Fruit fly (Drosophila melanogaster): ENCODE measurements around the gene mira.

mira gene

DNA sequence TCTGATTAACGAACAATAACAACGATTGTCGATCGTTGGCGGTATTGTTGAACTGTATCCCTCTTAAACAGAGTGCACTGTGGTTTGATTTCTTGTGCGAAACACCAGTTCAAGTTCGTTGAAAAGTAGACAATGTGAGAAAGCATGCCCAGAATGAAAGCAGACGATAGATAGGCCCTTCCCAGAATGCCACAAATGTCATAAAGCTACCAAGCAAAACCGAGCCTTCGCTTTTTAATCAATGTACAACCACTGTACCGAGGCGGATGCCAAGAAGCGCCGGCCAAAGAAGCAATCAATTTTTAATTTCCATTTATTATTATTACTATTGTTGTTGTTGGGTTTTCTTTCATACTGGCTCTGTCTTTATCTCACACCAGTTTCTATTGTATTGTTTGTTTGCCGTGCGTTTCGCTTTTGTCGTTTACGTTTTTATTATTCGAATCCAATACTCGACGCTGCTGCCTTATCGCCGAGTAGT lies 26.0 kb downstream of the mira start (continued):
- peak; percentile 29 to 80 for TF ChIP-seq bsh (GFP tag; optimal IDR thresholded peaks at IDR 0.05)
- no peak for TF ChIP-seq inv (GFP tag; IDR thresholded peaks at IDR 0.05; ENCODE audit: partially characterized antibody)
- TF ChIP-seq jigr1 (GFP tag; IDR thresholded peaks at IDR 0.05), result peak; percentile 44; the same call in 1 of the 3 replicates
- TF ChIP-seq CG13424 (tag; optimal IDR thresholded peaks at IDR 0.05), result peak; percentile 63
- peak; percentile 52 for TF ChIP-seq bab2 (GFP tag; optimal IDR thresholded peaks at IDR 0.05)
- TF ChIP-seq MBD-R2 (GFP tag; IDR thresholded peaks at IDR 0.05), result peak; percentile 61; the same call in 1 of the 2 replicates
- peak; percentile 63 for TF ChIP-seq CG7372 (GFP tag; IDR thresholded peaks at IDR 0.05)
- peak; percentile 5 for TF ChIP-seq zen (tag; optimal IDR thresholded peaks at IDR 0.05)
- peak; percentile 53 for TF ChIP-seq CG6683 (GFP tag; optimal IDR thresholded peaks at IDR 0.05)
- peak; percentile 89 for TF ChIP-seq CG11695 (GFP tag; IDR thresholded peaks at IDR 0.05)
- TF ChIP-seq org-1 (GFP tag; optimal IDR thresholded peaks at IDR 0.05), result peak; percentile 77
- peak; percentile 38; the same call in 1 of the 2 replicates for TF ChIP-seq GATAe (GFP tag; conservative IDR thresholded peaks at IDR 0.05)
- TF ChIP-seq Sry-β (GFP tag; optimal IDR thresholded peaks at IDR 0.05), result no peak
- TF ChIP-seq unc-4 (GFP tag; IDR thresholded peaks at IDR 0.05; ENCODE audit: partially characterized antibody), result no peak
- TF ChIP-seq HLHmδ (GFP tag; optimal IDR thresholded peaks at IDR 0.05), result no peak
- TF ChIP-seq gcm (GFP tag; optimal IDR thresholded peaks at IDR 0.05), result peak; percentile 67
- TF ChIP-seq luna (GFP tag; optimal IDR thresholded peaks at IDR 0.05), result peak; percentile 51
- TF ChIP-seq NfI (GFP tag; optimal IDR thresholded peaks at IDR 0.05), result peak; percentile 81
- TF ChIP-seq CG11247 (GFP tag; IDR thresholded peaks at IDR 0.05), result peak; percentile 69
- TF ChIP-seq CG11696 (GFP tag; IDR thresholded peaks at IDR 0.05), result peak; percentile 73
- TF ChIP-seq Asciz (GFP tag; optimal IDR thresholded peaks at IDR 0.05), result peak; percentile 72
- TF ChIP-seq dysf (GFP tag; IDR thresholded peaks at IDR 0.05), result peak; percentile 90
- peak; percentile 63 for TF ChIP-seq disco-r (GFP tag; optimal IDR thresholded peaks at IDR 0.05)
- TF ChIP-seq CG6254 (GFP tag; optimal IDR thresholded peaks at IDR 0.05), result peak; percentile 50
- peak; percentile 72 for TF ChIP-seq al (GFP tag; IDR thresholded peaks at IDR 0.05)
- TF ChIP-seq Fer2 (tag; optimal IDR thresholded peaks at IDR 0.05), result no peak
- TF ChIP-seq Antp (GFP tag; optimal IDR thresholded peaks at IDR 0.05), result peak; percentile 89
- no peak for TF ChIP-seq CG17912 (GFP tag; optimal IDR thresholded peaks at IDR 0.05)
- peak; percentile 25; the same call in 1 of the 2 replicates for TF ChIP-seq danr (GFP tag; IDR thresholded peaks at IDR 0.05)
- peak; percentile 56 for TF ChIP-seq Hand (GFP tag; optimal IDR thresholded peaks at IDR 0.05)
- TF ChIP-seq CG14014 (GFP tag; IDR thresholded peaks at IDR 0.05), result peak; percentile 81
- TF ChIP-seq CG8290 (GFP tag; optimal IDR thresholded peaks at IDR 0.05), result peak; percentile 21
- TF ChIP-seq CG8290 (tag; optimal IDR thresholded peaks at IDR 0.05), result peak in 1 of 2 experiments; percentile 96
- peak; percentile 78 for TF ChIP-seq Optix (GFP tag; IDR thresholded peaks at IDR 0.05)
- peak; percentile 80 for TF ChIP-seq CG12391 (tag; optimal IDR thresholded peaks at IDR 0.05)
- peak; percentile 47 for TF ChIP-seq CG17829 (tag; optimal IDR thresholded peaks at IDR 0.05)
- TF ChIP-seq gsb (GFP tag; IDR thresholded peaks at IDR 0.05), result peak; percentile 85
- TF ChIP-seq sisA (GFP tag; IDR thresholded peaks at IDR 0.05), result peak; percentile 82
- peak; percentile 6 for TF ChIP-seq p53 (GFP tag; optimal IDR thresholded peaks at IDR 0.05)
- peak; percentile 70 to 87 for TF ChIP-seq Hr51 (GFP tag; optimal IDR thresholded peaks at IDR 0.05)
- TF ChIP-seq Doc2 (GFP tag; IDR thresholded peaks at IDR 0.05), result 0 out of 2 replicates have a peak, but pooled peaks have one; percentile 37
- peak; percentile 81 for TF ChIP-seq NFAT (GFP tag; IDR thresholded peaks at IDR 0.05)
- no peak for TF ChIP-seq ftz-f1 (GFP tag; optimal IDR thresholded peaks at IDR 0.05)
- peak; percentile 73 for TF ChIP-seq ewg (GFP tag; optimal IDR thresholded peaks at IDR 0.05)
- TF ChIP-seq CG43689 (GFP tag; IDR thresholded peaks at IDR 0.05), result peak; percentile 66
- TF ChIP-seq fd96Cb (tag; optimal IDR thresholded peaks at IDR 0.05), result peak; percentile 78
- TF ChIP-seq esg (GFP tag; conservative IDR thresholded peaks at IDR 0.05), result peak; percentile 78
- TF ChIP-seq eyg (GFP tag; optimal IDR thresholded peaks at IDR 0.05), result peak; percentile 68
- peak; percentile 24 for TF ChIP-seq psq (GFP tag; optimal IDR thresholded peaks at IDR 0.05)
- no peak for TF ChIP-seq prd (optimal IDR thresholded peaks at IDR 0.05)
- TF ChIP-seq prd (GFP tag; IDR thresholded peaks at IDR 0.05), result peak; percentile 90
